Worm (Caenorhabditis elegans) whole organism, L2 larva: ENCODE results near the gene cks-1.

Experiments used
- lin-11 ChIP-seq: fragments of 150-350 bp; sonication (generic microtip); optimal IDR thresholded peaks from 2 replicates; lab custom pipeline; 2014; ENCODE audit warnings: missing biosample characterization, missing genetic modification characterization, inconsistent platforms, mixed read lengths
- lin-39 ChIP-seq: fragments of 150-350 bp; optimal IDR thresholded peaks from 2 replicates; lab custom pipeline; 2014; ENCODE audit warnings: missing biosample characterization, missing genetic modification reagents, missing genetic modification characterization

DNA sequence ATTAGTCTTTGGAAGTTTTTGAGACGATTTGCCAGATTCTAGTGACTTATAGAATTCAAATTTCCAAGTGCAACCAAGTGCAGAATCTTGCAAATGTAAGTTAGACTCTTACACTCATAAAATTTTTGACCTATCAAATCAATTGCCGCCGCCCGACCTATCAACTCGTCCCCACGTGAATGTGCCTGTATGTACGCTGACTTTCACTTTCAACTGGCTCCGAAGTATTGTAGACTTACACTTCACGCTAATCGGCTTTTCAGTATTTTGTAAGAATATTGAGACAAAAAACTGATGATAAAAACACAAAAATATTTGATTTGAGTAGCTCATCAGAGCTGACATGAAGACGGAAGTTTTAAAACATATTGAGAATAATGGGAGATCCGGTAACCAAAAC, 19.1 kb downstream of the cks-1 start:
- TF ChIP-seq lin-11 = no peak
- TF ChIP-seq lin-39 = no peak
